Worm (Caenorhabditis elegans): ENCODE data around the gene F08D12.2.
A peak's percentile ranks its signal among the peaks of the same experiment; 100 is the strongest.

- TF ChIP-seq ama-1 (optimal IDR thresholded peaks at IDR 0.05) (no peak), aly-1 (tag; optimal IDR thresholded peaks at IDR 0.05) (no peak), sea-1 (GFP tag; conservative IDR thresholded peaks at IDR 0.05) (no peak), ceh-36 (tag; optimal IDR thresholded peaks at IDR 0.05) (peak; percentile 66), tbx-11 (GFP tag; IDR thresholded peaks at IDR 0.05) (no peak), ceh-13 (GFP tag; optimal IDR thresholded peaks at IDR 0.05) (no peak), tra-4 (tag; optimal IDR thresholded peaks at IDR 0.05) (no peak), pes-1 (GFP tag; IDR thresholded peaks at IDR 0.05) (no peak), tbx-37 (GFP tag; conservative IDR thresholded peaks at IDR 0.05) (no peak)
Measured at ce11 chrII:2734266-2734665, 47.2 kb upstream of the F08D12.2 start.
